Worm (Caenorhabditis elegans) whole organism, L4 larva: Measurements from ENCODE around the gene F10C1.23.

Source experiments
- D1046.2 ChIP-seq: fragments of 200-800 bp; sonication (Bioruptor generic); IDR thresholded peaks from 2 replicates; pipeline ENCODE4 v1.3.6; 2022; ENCODE audit warnings: missing genetic modification characterization, missing compliant biosample characterization
- F26F4.8 ChIP-seq: fragments of 200-800 bp; sonication (Bioruptor generic); conservative IDR thresholded peaks from 2 replicates; pipeline ENCODE4 v1.3.6; 2022; ENCODE audit warnings: missing genetic modification characterization, missing compliant biosample characterization
- F37D6.2 ChIP-seq: sonication (generic microtip); optimal IDR thresholded peaks from 2 replicates; lab custom pipeline; 2016; ENCODE audit warnings: mild to moderate bottlenecking, missing genetic modification characterization, missing compliant biosample characterization
- F49E8.2 ChIP-seq: sonication (generic microtip); optimal IDR thresholded peaks from 2 replicates; lab custom pipeline; 2016; ENCODE audit warnings: missing compliant biosample characterization, mild to moderate bottlenecking, missing genetic modification characterization, borderline replicate concordance
- R02D3.7 ChIP-seq: fragments of 150-350 bp; sonication (generic microtip); optimal IDR thresholded peaks from 3 replicates; lab custom pipeline; 2014; ENCODE audit warnings: missing biosample characterization, missing genetic modification characterization
- Y105C5A.15 ChIP-seq: fragments of 200-800 bp; sonication (Bioruptor generic); IDR thresholded peaks from 2 replicates; pipeline ENCODE4 v1.3.6; 2022; ENCODE audit warnings: missing genetic modification characterization, missing compliant biosample characterization
- Y5F2A.4 ChIP-seq: fragments of 200-800 bp; sonication (Bioruptor generic); optimal IDR thresholded peaks from 2 replicates; lab custom pipeline; 2018; ENCODE audit warnings: mild to moderate bottlenecking, missing genetic modification characterization, missing compliant biosample characterization
- Y75B8A.6 ChIP-seq: fragments of 200-800 bp; sonication (Bioruptor generic); IDR thresholded peaks from 2 replicates; pipeline ENCODE4 v1.3.6; 2022; ENCODE audit warnings: missing genetic modification reagents, missing genetic modification characterization, missing compliant biosample characterization
- ZK546.5 ChIP-seq, 2 experiments: sonication (generic microtip); optimal IDR thresholded peaks; 2 replicates each; lab custom pipeline; 2017; ENCODE audit warnings: missing biosample characterization in 2 of 2, missing genetic modification characterization in 2 of 2
- aly-2 ChIP-seq: sonication (generic microtip); optimal IDR thresholded peaks from 2 replicates; lab custom pipeline; 2018; ENCODE audit warnings: missing biosample characterization, missing genetic modification characterization
- arid-1 ChIP-seq: fragments of 200-800 bp; sonication (Bioruptor generic); conservative IDR thresholded peaks from 2 replicates; pipeline ENCODE4 v1.3.6; 2022; ENCODE audit warnings: missing genetic modification reagents, missing genetic modification characterization, missing compliant biosample characterization
- ceh-20 ChIP-seq: fragments of 200-800 bp; sonication (Bioruptor generic); IDR thresholded peaks from 2 replicates; pipeline ENCODE4 v1.3.6; 2022; ENCODE audit warnings: missing genetic modification reagents, missing genetic modification characterization, missing compliant biosample characterization
- ceh-28 ChIP-seq: fragments of 150-350 bp; optimal IDR thresholded peaks from 2 replicates; lab custom pipeline; 2014; ENCODE audit warnings: missing biosample characterization, missing genetic modification reagents, missing genetic modification characterization
- ceh-32 ChIP-seq: sonication (generic microtip); optimal IDR thresholded peaks from 2 replicates; lab custom pipeline; 2016; ENCODE audit warnings: mild to moderate bottlenecking, missing genetic modification characterization, missing compliant biosample characterization; ENCODE audit not compliant: poor library complexity
- ctbp-1 ChIP-seq: fragments of 200-800 bp; sonication (Bioruptor generic); IDR thresholded peaks from 2 replicates; pipeline ENCODE4 v1.3.6; 2022; ENCODE audit warnings: missing genetic modification reagents, missing genetic modification characterization, missing compliant biosample characterization
- daf-12 ChIP-seq: fragments of 150-350 bp; optimal IDR thresholded peaks from 2 replicates; lab custom pipeline; 2014; ENCODE audit warnings: missing biosample characterization, missing genetic modification reagents, missing genetic modification characterization
- daf-16 ChIP-seq, 3 experiments: sonication (generic microtip); optimal IDR thresholded peaks; 2 replicates each; lab custom pipeline; 2016 to 2017; ENCODE audit warnings: missing genetic modification characterization in 3 of 3, missing genetic modification reagents in 3 of 3, mild to moderate bottlenecking in 2 of 3, missing compliant biosample characterization in 2 of 3, missing biosample characterization in 1 of 3, moderate library complexity in 1 of 3
- daf-8 ChIP-seq: fragments of 200-800 bp; sonication (Bioruptor generic); IDR thresholded peaks from 2 replicates; pipeline ENCODE4 v1.3.6; 2022; ENCODE audit warnings: missing genetic modification characterization, missing compliant biosample characterization
- dmd-6 ChIP-seq: fragments of 200-800 bp; sonication (Bioruptor generic); IDR thresholded peaks from 2 replicates; pipeline ENCODE4 v1.3.6; 2022; ENCODE audit warnings: missing genetic modification reagents, missing genetic modification characterization, missing compliant biosample characterization
- dmd-8 ChIP-seq: fragments of 200-800 bp; sonication (Bioruptor generic); IDR thresholded peaks from 2 replicates; pipeline ENCODE4 v1.3.6; 2022; ENCODE audit warnings: missing genetic modification characterization, missing compliant biosample characterization
- dmd-9 ChIP-seq: fragments of 200-800 bp; sonication (Bioruptor generic); IDR thresholded peaks from 2 replicates; pipeline ENCODE4 v1.3.6; 2022; ENCODE audit warnings: missing genetic modification reagents, missing genetic modification characterization, missing compliant biosample characterization
- dpl-1 ChIP-seq: fragments of 150-350 bp; optimal IDR thresholded peaks from 2 replicates; lab custom pipeline; 2014; ENCODE audit warnings: missing biosample characterization, missing genetic modification reagents, missing genetic modification characterization
- hif-1 ChIP-seq, 2 experiments: sonication (generic microtip); optimal IDR thresholded peaks; 2 replicates each; lab custom pipeline; 2016 to 2017; ENCODE audit warnings: missing compliant biosample characterization in 2 of 2, missing genetic modification characterization in 2 of 2, missing genetic modification reagents in 2 of 2, missing genotype in 2 of 2, mild to moderate bottlenecking in 1 of 2
- hlh-30 ChIP-seq: sonication (generic microtip); optimal IDR thresholded peaks from 2 replicates; lab custom pipeline; 2017; ENCODE audit warnings: antibody characterized with exemption, mild to moderate bottlenecking, missing genetic modification characterization, missing compliant biosample characterization; ENCODE audit not compliant: insufficient read depth
- hmg-1.1 ChIP-seq: fragments of 200-800 bp; sonication (Bioruptor generic); IDR thresholded peaks from 2 replicates; pipeline ENCODE4 v1.3.6; 2022; ENCODE audit warnings: missing genetic modification reagents, missing genetic modification characterization, missing compliant biosample characterization
- lim-7 ChIP-seq: fragments of 200-800 bp; sonication (Bioruptor generic); IDR thresholded peaks from 2 replicates; pipeline ENCODE4 v1.3.6; 2022; ENCODE audit warnings: missing genetic modification characterization, missing compliant biosample characterization
- lin-1 ChIP-seq: fragments of 200-800 bp; sonication (Bioruptor generic); IDR thresholded peaks from 2 replicates; pipeline ENCODE4 v1.3.6; 2022; ENCODE audit warnings: missing genetic modification reagents, missing genetic modification characterization, missing compliant biosample characterization
- lin-13 ChIP-seq: fragments of 150-350 bp; optimal IDR thresholded peaks from 2 replicates; lab custom pipeline; 2014; ENCODE audit warnings: missing biosample characterization, missing genetic modification reagents, missing genetic modification characterization
- lin-29 ChIP-seq: fragments of 200-800 bp; sonication (Bioruptor generic); IDR thresholded peaks from 2 replicates; pipeline ENCODE4 v1.3.6; 2022; ENCODE audit warnings: missing genetic modification reagents, missing genetic modification characterization, missing compliant biosample characterization
- madf-9 ChIP-seq: fragments of 200-800 bp; sonication (Bioruptor generic); conservative IDR thresholded peaks from 2 replicates; pipeline ENCODE4 v1.3.6; 2022; ENCODE audit warnings: missing genetic modification reagents, missing genetic modification characterization, missing compliant biosample characterization
- mdl-1 ChIP-seq, 2 experiments: fragments of 150-350 bp in 1 of 2; sonication (generic microtip) in 1 of 2; optimal IDR thresholded peaks; 2 replicates each; lab custom pipeline; 2014 to 2017; ENCODE audit warnings: missing biosample characterization in 2 of 2, missing genetic modification characterization in 2 of 2
- mdt-29 ChIP-seq: fragments of 200-800 bp; sonication (Bioruptor generic); IDR thresholded peaks from 2 replicates; pipeline ENCODE4 v1.3.6; 2022; ENCODE audit warnings: missing genetic modification reagents, missing genetic modification characterization, missing compliant biosample characterization
- mxl-2 ChIP-seq: fragments of 200-800 bp; sonication (Bioruptor generic); conservative IDR thresholded peaks from 2 replicates; pipeline ENCODE4 v1.3.6; 2022; ENCODE audit warnings: missing genetic modification reagents, missing genetic modification characterization, missing compliant biosample characterization
- mxl-3 ChIP-seq: fragments of 200-800 bp; sonication (Bioruptor generic); optimal IDR thresholded peaks from 2 replicates; lab custom pipeline; 2018; ENCODE audit warnings: mild to moderate bottlenecking, missing genetic modification characterization, missing compliant biosample characterization
- nhr-10 ChIP-seq: fragments of 150-350 bp; optimal IDR thresholded peaks from 2 replicates; lab custom pipeline; 2014; ENCODE audit warnings: missing biosample characterization, missing genetic modification characterization
- nhr-41 ChIP-seq: fragments of 200-800 bp; sonication (Bioruptor generic); IDR thresholded peaks from 2 replicates; pipeline ENCODE4 v1.3.6; 2022; ENCODE audit warnings: missing genetic modification reagents, missing genetic modification characterization, missing compliant biosample characterization
- nhr-6 ChIP-seq: fragments of 150-350 bp; optimal IDR thresholded peaks from 2 replicates; lab custom pipeline; 2014; ENCODE audit warnings: missing biosample characterization, missing genetic modification characterization
- nhr-76 ChIP-seq: fragments of 150-350 bp; optimal IDR thresholded peaks from 2 replicates; lab custom pipeline; 2014; ENCODE audit warnings: missing biosample characterization, missing genetic modification characterization
- saeg-2 ChIP-seq: fragments of 200-800 bp; sonication (Bioruptor generic); IDR thresholded peaks from 2 replicates; pipeline ENCODE4 v1.3.6; 2022; ENCODE audit warnings: missing genetic modification reagents, missing genetic modification characterization, missing compliant biosample characterization
- sdz-12 ChIP-seq: fragments of 200-800 bp; sonication (Bioruptor generic); optimal IDR thresholded peaks from 2 replicates; lab custom pipeline; 2018; ENCODE audit warnings: mild to moderate bottlenecking, missing genetic modification characterization, missing compliant biosample characterization
- skn-1 ChIP-seq: fragments of 150-350 bp; optimal IDR thresholded peaks from 2 replicates; lab custom pipeline; 2014; ENCODE audit warnings: missing biosample characterization, missing genetic modification characterization
- spr-1 ChIP-seq: sonication (generic microtip); optimal IDR thresholded peaks from 2 replicates; lab custom pipeline; 2016; ENCODE audit warnings: mild to moderate bottlenecking, missing genetic modification characterization, missing compliant biosample characterization
- tra-1 ChIP-seq: fragments of 200-800 bp; sonication (Bioruptor generic); IDR thresholded peaks from 2 replicates; pipeline ENCODE4 v1.3.6; 2022; ENCODE audit warnings: missing genetic modification reagents, missing genetic modification characterization, missing compliant biosample characterization
- unc-130 ChIP-seq: sonication (generic microtip); optimal IDR thresholded peaks from 2 replicates; lab custom pipeline; 2016; ENCODE audit warnings: missing genetic modification reagents, missing genetic modification characterization, missing compliant biosample characterization
- unc-62 ChIP-seq, 3 experiments: fragments of 150-350 bp in 1 of 3; sonication (generic microtip); optimal IDR thresholded peaks in 2 of 3; peaks in 1 of 3; 1 replicate in 1 of 3; 2 replicates in 2 of 3; lab custom pipeline; 2014 to 2017; ENCODE audit warnings: missing biosample characterization in 3 of 3, missing genetic modification characterization in 3 of 3, missing genetic modification reagents in 3 of 3, missing genotype in 1 of 3
- zfp-3 ChIP-seq: fragments of 200-800 bp; sonication (Bioruptor generic); conservative IDR thresholded peaks from 2 replicates; pipeline ENCODE4 v1.3.6; 2022; ENCODE audit warnings: missing genetic modification reagents, missing genetic modification characterization, missing compliant biosample characterization
- zip-2 ChIP-seq: fragments of 150-350 bp; optimal IDR thresholded peaks from 2 replicates; lab custom pipeline; 2014; ENCODE audit warnings: missing biosample characterization, missing genetic modification characterization
- ztf-7 ChIP-seq: fragments of 150-350 bp; optimal IDR thresholded peaks from 2 replicates; lab custom pipeline; 2014; ENCODE audit warnings: missing biosample characterization, missing genetic modification characterization

Gene F10C1.23

DNA sequence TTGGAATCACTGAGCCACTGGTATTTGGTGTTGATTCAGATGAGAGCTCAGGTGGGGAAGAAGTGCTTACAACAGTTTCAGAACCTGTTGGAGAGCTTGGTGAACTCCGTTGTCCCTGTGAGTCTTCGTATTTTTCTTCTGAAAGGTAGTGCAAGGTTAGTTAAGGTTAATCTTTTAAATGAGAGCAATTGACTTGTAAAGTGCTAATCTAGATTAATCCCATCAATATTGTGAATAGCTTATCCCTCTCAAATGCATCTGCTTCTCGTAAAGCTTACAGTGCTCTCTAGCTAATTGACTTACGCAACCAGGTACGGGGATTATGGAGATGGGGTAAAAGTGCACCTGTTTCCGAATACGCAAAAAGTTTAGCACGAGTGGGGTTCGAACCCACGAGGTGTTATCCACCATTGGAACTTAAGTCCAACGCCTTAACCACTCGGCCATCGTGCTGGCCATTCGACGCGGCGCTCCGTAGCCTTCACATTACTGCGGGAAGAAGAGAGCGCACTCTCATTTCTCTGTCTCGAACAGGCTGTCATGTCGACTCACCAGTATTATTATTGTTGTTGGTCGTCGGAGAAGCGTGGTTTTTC is 14.8 kb downstream of the F10C1.23 start (continued):
- TF ChIP-seq hif-1 (tag; optimal IDR thresholded peaks at IDR 0.05; lab: Kevin White, UChicago) (peak in 1 of 2 experiments; percentile 31), nhr-76 (tag; lab: Kevin White, UChicago) (no peak), ztf-7 (tag; lab: Kevin White, UChicago) (peak; percentile 34), Y105C5A.15 (peak; percentile 71; the same call in 1 of the 2 replicates), skn-1 (tag; lab: Kevin White, UChicago) (no peak), unc-130 (GFP tag; lab: Kevin White, UChicago) (peak; percentile 49), dmd-6 (GFP tag; lab: Robert Waterston, UW) (peak; percentile 58), nhr-6 (tag; lab: Kevin White, UChicago) (no peak), tra-1 (GFP tag; lab: Robert Waterston, UW) (no peak), hlh-30 (peak; percentile 59), zfp-3 (GFP tag; lab: Robert Waterston, UW) (0 out of 2 replicates have a peak, but pooled peaks have one; percentile 54), nhr-10 (tag; lab: Kevin White, UChicago) (no peak), ZK546.5 (tag; optimal IDR thresholded peaks at IDR 0.05; lab: Kevin White, UChicago) (no peak), daf-12 (tag; lab: Kevin White, UChicago) (no peak), lin-1 (GFP tag; lab: Robert Waterston, UW) (no peak), ctbp-1 (GFP tag; lab: Robert Waterston, UW) (peak; percentile 70), nhr-41 (GFP tag; lab: Robert Waterston, UW) (peak; percentile 54; the same call in 1 of the 2 replicates), dmd-8 (GFP tag; lab: Robert Waterston, UW) (peak; percentile 67; the same call in 1 of the 2 replicates), dpl-1 (GFP tag; lab: Kevin White, UChicago) (no peak), spr-1 (tag; lab: Kevin White, UChicago) (peak; percentile 23), unc-62 (GFP tag; optimal IDR thresholded peaks at IDR 0.05 in 1 of 2; lab: Kevin White, UChicago) (peak in 1 of 2 experiments; percentile 93), unc-62 (tag; optimal IDR thresholded peaks at IDR 0.05; lab: Kevin White, UChicago) (no peak), F37D6.2 (tag; lab: Kevin White, UChicago) (peak; percentile 2), saeg-2 (0 out of 2 replicates have a peak, but pooled peaks have one; percentile 43), sdz-12 (GFP tag; lab: Kevin White, UChicago) (no peak), ceh-28 (tag; lab: Kevin White, UChicago) (no peak), arid-1 (GFP tag; lab: Robert Waterston, UW) (peak; percentile 72), hmg-1.1 (GFP tag; lab: Robert Waterston, UW) (peak; percentile 83), mdl-1 (tag; optimal IDR thresholded peaks at IDR 0.05; lab: Kevin White, UChicago) (no peak), madf-9 (GFP tag; lab: Robert Waterston, UW) (peak; percentile 73), dmd-9 (peak; percentile 63), F49E8.2 (tag; lab: Kevin White, UChicago) (no peak), lim-7 (GFP tag; lab: Robert Waterston, UW) (peak; percentile 87), R02D3.7 (tag; lab: Kevin White, UChicago) (no peak), daf-8 (GFP tag; lab: Robert Waterston, UW) (no peak), Y75B8A.6 (GFP tag; lab: Robert Waterston, UW) (no peak), ceh-20 (GFP tag; lab: Robert Waterston, UW) (peak; percentile 64; the same call in 1 of the 2 replicates), F26F4.8 (GFP tag; lab: Robert Waterston, UW) (0 out of 2 replicates have a peak, but pooled peaks have one; percentile 10), mxl-3 (peak; percentile 57), Y5F2A.4 (GFP tag; lab: Kevin White, UChicago) (no peak), daf-16 (GFP tag; optimal IDR thresholded peaks at IDR 0.05; lab: Kevin White, UChicago) (peak in 1 of 2 experiments; percentile 33), daf-16 (tag; optimal IDR thresholded peaks at IDR 0.05; lab: Kevin White, UChicago) (no peak), aly-2 (tag; lab: Kevin White, UChicago) (no peak), zip-2 (tag; lab: Kevin White, UChicago) (no peak), mxl-2 (no peak), ceh-32 (tag; lab: Kevin White, UChicago) (no peak), mdt-29 (GFP tag; lab: Robert Waterston, UW) (no peak), D1046.2 (GFP tag; lab: Robert Waterston, UW) (0 out of 2 replicates have a peak, but pooled peaks have one; percentile 59), lin-29 (0 out of 2 replicates have a peak, but pooled peaks have one; percentile 27), lin-13 (GFP tag; lab: Kevin White, UChicago) (peak; percentile 48)
